Worm (Caenorhabditis elegans) whole organism, dauer: Measurements from ENCODE around the gene W08F4.5.
"Not testable (repeated sequence)": the region's sequence is repeated elsewhere in the genome, so short reads cannot be mapped to it uniquely, and the experiment has no call there.

Experiments used
- unc-62 ChIP-seq: sonication (generic microtip); optimal IDR thresholded peaks from 2 replicates; lab custom pipeline; 2017; ENCODE audit warnings: missing biosample characterization, missing genetic modification reagents, missing genetic modification characterization

The W08F4.5 gene

ce11 chrII:568776-569175 lies at the start of gene W08F4.5:
Gene W08F4.5, minus strand, starts transcription at chrII:568876.
- TF ChIP-seq unc-62: no peak

- no peak for TF ChIP-seq unc-62
Observed at ce11 chrII:614701-615100, 46.0 kb upstream of the W08F4.5 start.

ce11 chrII:612361-612760 lies 43.7 kb upstream of the W08F4.5 start, which contains the start of gene clec-118:
Gene clec-118, minus strand, starts transcription at chrII:612461.
- TF ChIP-seq unc-62: not testable (repeated sequence)

ce11 chrII:608757-609156 lies 40.1 kb upstream of the W08F4.5 start, which contains the start of gene W04H10.1:
Gene W04H10.1, plus strand, starts transcription at chrII:609057.
- no peak for TF ChIP-seq unc-62

- TF ChIP-seq unc-62: no peak
Observed at ce11 chrII:608341-608740, 39.7 kb upstream of the W08F4.5 start, which contains the start of gene W04H10.6. Gene W04H10.6, minus strand, starts transcription at chrII:608441.

ce11 chrII:606033-606432 lies 37.4 kb upstream of the W08F4.5 start, which contains the start of gene W04H10.5:
Gene W04H10.5, plus strand, starts transcription at chrII:606333.
- no peak for TF ChIP-seq unc-62

ce11 chrII:605267-605666 lies 36.6 kb upstream of the W08F4.5 start, which contains the start of gene W04H10.2:
Gene W04H10.2, plus strand, starts transcription at chrII:605567.
- TF ChIP-seq unc-62: no peak

ce11 chrII:602969-603368 lies 34.3 kb upstream of the W08F4.5 start:
- no peak for TF ChIP-seq unc-62

ce11 chrII:602020-602419 lies 33.3 kb upstream of the W08F4.5 start, which contains the start of gene nhl-3:
Gene nhl-3, minus strand, starts transcription at chrII:602120.
- no peak for TF ChIP-seq unc-62

- no peak for TF ChIP-seq unc-62
Observed at ce11 chrII:601305-601704, 32.6 kb upstream of the W08F4.5 start.

- no peak for TF ChIP-seq unc-62
Observed at ce11 chrII:596702-597101, 28.0 kb upstream of the W08F4.5 start.

- TF ChIP-seq unc-62: not testable (repeated sequence)
Observed at ce11 chrII:593221-593620, 24.5 kb upstream of the W08F4.5 start, which contains the start of gene W08F4.1. Gene W08F4.1, plus strand, starts transcription at chrII:593521.

ce11 chrII:591110-591509 lies 22.4 kb upstream of the W08F4.5 start, which contains the start of gene W08F4.10:
Gene W08F4.10, minus strand, starts transcription at chrII:591210.
- no peak for TF ChIP-seq unc-62

ce11 chrII:587533-587932 lies 18.9 kb upstream of the W08F4.5 start, which contains the start of gene fbxb-34:
Gene fbxb-34, plus strand, starts transcription at chrII:587833.
- no peak for TF ChIP-seq unc-62

ce11 chrII:584321-584848 lies 15.7 kb upstream of the W08F4.5 start, which contains the start of the genes W08F4.12 and W08F4.13:
Gene W08F4.12, minus strand, starts transcription at chrII:584421.
Gene W08F4.13, plus strand, starts transcription at chrII:584798.
- no peak for TF ChIP-seq unc-62

ce11 chrII:582649-583048 lies 14.0 kb upstream of the W08F4.5 start, which contains the start of gene fbxb-14:
Gene fbxb-14, minus strand, starts transcription at chrII:582749.
- no peak for TF ChIP-seq unc-62

ce11 chrII:581983-582382 lies 13.3 kb upstream of the W08F4.5 start:
- no peak for TF ChIP-seq unc-62

- no peak for TF ChIP-seq unc-62
Observed at ce11 chrII:580189-580643, 11.5 kb upstream of the W08F4.5 start, which contains the start of the genes cdc-37 and W08F4.3. Gene cdc-37, minus strand, starts transcription at chrII:580593. Gene W08F4.3, plus strand, starts transcription at chrII:580602.
